Fruit fly (Drosophila melanogaster) whole organism, prepupa: ENCODE data around the gene CG8944.

Source experiments
- Blimp-1 ChIP-seq: fragments of 200-800 bp; sonication (Bioruptor generic); optimal IDR thresholded peaks from 3 replicates; lab custom pipeline; 2017; ENCODE audit warnings: missing biosample characterization, missing genetic modification characterization, mild to moderate bottlenecking, moderate library complexity, missing genetic modification reagents
- CG10631 ChIP-seq: fragments of 200-800 bp; sonication (Bioruptor generic); optimal IDR thresholded peaks from 2 replicates; lab custom pipeline; 2016; ENCODE audit warnings: missing biosample characterization, missing genetic modification characterization
- CG15336 ChIP-seq: fragments of 200-800 bp; sonication (Bioruptor generic); IDR thresholded peaks from 2 replicates; pipeline ENCODE4 v1.3.6; 2022; ENCODE audit warnings: missing biosample characterization, missing genetic modification characterization
- CG16779 ChIP-seq: fragments of 200-800 bp; sonication (Bioruptor generic); optimal IDR thresholded peaks from 3 replicates; lab custom pipeline; 2017; ENCODE audit warnings: missing biosample characterization, mild to moderate bottlenecking, missing genetic modification characterization
- CG3032 ChIP-seq: fragments of 200-800 bp; optimal IDR thresholded peaks from 2 replicates; lab custom pipeline; 2019; ENCODE audit warnings: missing biosample characterization, mild to moderate bottlenecking, missing genetic modification characterization, moderate library complexity
- CG31627 ChIP-seq: fragments of 200-800 bp; sonication (Bioruptor generic); optimal IDR thresholded peaks from 3 replicates; lab custom pipeline; 2016; ENCODE audit warnings: missing biosample characterization, missing genetic modification characterization
- CG32006 ChIP-seq: fragments of 200-800 bp; sonication (Bioruptor generic); optimal IDR thresholded peaks from 3 replicates; lab custom pipeline; 2017; ENCODE audit warnings: missing biosample characterization, mild to moderate bottlenecking, missing genetic modification characterization
- CG3919 ChIP-seq: fragments of 200-800 bp; sonication (Bioruptor generic); optimal IDR thresholded peaks from 3 replicates; lab custom pipeline; 2016; ENCODE audit warnings: missing biosample characterization, missing genetic modification characterization
- CG4318 ChIP-seq: fragments of 200-800 bp; sonication (Bioruptor generic); optimal IDR thresholded peaks from 3 replicates; lab custom pipeline; 2017; ENCODE audit warnings: missing biosample characterization, mild to moderate bottlenecking, missing genetic modification characterization
- CG6163 ChIP-seq: fragments of 200-800 bp; sonication (Bioruptor generic); IDR thresholded peaks from 3 replicates; pipeline ENCODE4 v1.3.6; 2022; ENCODE audit warnings: missing biosample characterization, missing genetic modification characterization
- CG6276 ChIP-seq: fragments of 200-800 bp; sonication (Bioruptor generic); optimal IDR thresholded peaks from 2 replicates; lab custom pipeline; 2017; ENCODE audit warnings: missing biosample characterization, mild to moderate bottlenecking, missing genetic modification characterization
- CG6808 ChIP-seq: fragments of 200-800 bp; sonication (Bioruptor generic); optimal IDR thresholded peaks from 3 replicates; lab custom pipeline; 2017; ENCODE audit warnings: missing biosample characterization, missing genetic modification characterization, mild to moderate bottlenecking, moderate library complexity, missing genetic modification reagents
- CG6854 ChIP-seq: fragments of 200-800 bp; sonication (Bioruptor generic); optimal IDR thresholded peaks from 2 replicates; lab custom pipeline; 2017; ENCODE audit warnings: missing biosample characterization, mild to moderate bottlenecking, missing genetic modification characterization
- CG8119 ChIP-seq: fragments of 200-800 bp; sonication (Bioruptor generic); IDR thresholded peaks from 3 replicates; pipeline ENCODE4 v1.3.6; 2022; ENCODE audit warnings: missing biosample characterization, missing genetic modification characterization
- CG8632 ChIP-seq: fragments of 200-800 bp; sonication (Bioruptor generic); optimal IDR thresholded peaks from 3 replicates; lab custom pipeline; 2016; ENCODE audit warnings: missing biosample characterization, missing genetic modification characterization
- CG9139 ChIP-seq: fragments of 200-800 bp; sonication (Bioruptor generic); optimal IDR thresholded peaks from 3 replicates; lab custom pipeline; 2017; ENCODE audit warnings: missing biosample characterization, mild to moderate bottlenecking, missing genetic modification characterization
- Eip75B ChIP-seq: fragments of 200-800 bp; sonication (Bioruptor generic); optimal IDR thresholded peaks from 3 replicates; lab custom pipeline; 2016; ENCODE audit warnings: missing biosample characterization, missing genetic modification characterization
- Eip78C ChIP-seq: fragments of 200-800 bp; sonication (Bioruptor generic); peaks from one replicate; lab custom pipeline; 2016; ENCODE audit warnings: missing biosample characterization, missing genetic modification characterization
- Eip93F ChIP-seq: fragments of 200-800 bp; sonication (Bioruptor generic); optimal IDR thresholded peaks from 2 replicates; lab custom pipeline; 2016; ENCODE audit warnings: missing biosample characterization, mild to moderate bottlenecking, missing genetic modification characterization
- Ets96B ChIP-seq: fragments of 200-800 bp; optimal IDR thresholded peaks from 2 replicates; lab custom pipeline; 2019; ENCODE audit warnings: missing biosample characterization, mild to moderate bottlenecking, missing genetic modification characterization, moderate library complexity
- Gug ChIP-seq: fragments of 200-800 bp; sonication (Bioruptor generic); IDR thresholded peaks from 2 replicates; pipeline ENCODE4 v1.3.6; 2022; ENCODE audit warnings: missing biosample characterization, missing genetic modification characterization
- Hr39 ChIP-seq: fragments of 200-800 bp; sonication (Bioruptor generic); optimal IDR thresholded peaks from 2 replicates; lab custom pipeline; 2016; ENCODE audit warnings: missing biosample characterization, missing genetic modification characterization
- Hr4 ChIP-seq: fragments of 200-800 bp; sonication (Bioruptor generic); optimal IDR thresholded peaks from 3 replicates; lab custom pipeline; 2016; ENCODE audit warnings: missing biosample characterization, missing genetic modification characterization
- OdsH ChIP-seq: fragments of 200-800 bp; sonication (Bioruptor generic); optimal IDR thresholded peaks from 3 replicates; lab custom pipeline; 2016; ENCODE audit warnings: missing biosample characterization, missing genetic modification characterization
- Smox ChIP-seq: fragments of 200-800 bp; sonication (Bioruptor generic); optimal IDR thresholded peaks from 3 replicates; lab custom pipeline; 2016; ENCODE audit warnings: missing biosample characterization, missing genetic modification characterization
- Sox14 ChIP-seq: fragments of 200-800 bp; sonication (Bioruptor generic); optimal IDR thresholded peaks from 3 replicates; lab custom pipeline; 2016; ENCODE audit warnings: missing biosample characterization, missing genetic modification characterization
- cyc ChIP-seq: fragments of 200-800 bp; sonication (Bioruptor generic); optimal IDR thresholded peaks from 3 replicates; lab custom pipeline; 2016; ENCODE audit warnings: missing biosample characterization, missing genetic modification characterization
- dac ChIP-seq: fragments of 200-800 bp; sonication (Bioruptor generic); optimal IDR thresholded peaks from 2 replicates; lab custom pipeline; 2017; ENCODE audit warnings: missing biosample characterization, mild to moderate bottlenecking, missing genetic modification characterization
- dsx ChIP-seq: fragments of 200-800 bp; optimal IDR thresholded peaks from 3 replicates; lab custom pipeline; 2019; ENCODE audit warnings: missing biosample characterization, mild to moderate bottlenecking, missing genetic modification characterization, moderate library complexity; ENCODE audit not compliant: poor library complexity, severe bottlenecking
- fd59A ChIP-seq: fragments of 200-800 bp; sonication (Bioruptor generic); optimal IDR thresholded peaks from 2 replicates; lab custom pipeline; 2017; ENCODE audit warnings: missing biosample characterization, mild to moderate bottlenecking, missing genetic modification characterization, missing genetic modification reagents
- fkh ChIP-seq: fragments of 200-800 bp; sonication (Bioruptor generic); optimal IDR thresholded peaks from 3 replicates; lab custom pipeline; 2017; ENCODE audit warnings: missing biosample characterization, mild to moderate bottlenecking, missing genetic modification characterization, moderate library complexity
- lz ChIP-seq: fragments of 200-800 bp; sonication (Bioruptor generic); optimal IDR thresholded peaks from 3 replicates; lab custom pipeline; 2016; ENCODE audit warnings: missing biosample characterization, missing genetic modification characterization
- pdm3 ChIP-seq: fragments of 200-800 bp; sonication (Bioruptor generic); optimal IDR thresholded peaks from 3 replicates; lab custom pipeline; 2016; ENCODE audit warnings: missing biosample characterization, missing genetic modification characterization
- salr ChIP-seq, 2 experiments: fragments of 200-800 bp; sonication (Bioruptor generic); optimal IDR thresholded peaks; 3 replicates each; lab custom pipeline; 2016 to 2018; ENCODE audit warnings: missing biosample characterization in 2 of 2, missing genetic modification characterization in 2 of 2, mild to moderate bottlenecking in 1 of 2
- svp ChIP-seq: fragments of 200-800 bp; sonication (Bioruptor generic); peaks from one replicate; lab custom pipeline; 2016; ENCODE audit warnings: missing biosample characterization, missing genetic modification characterization
- vri ChIP-seq: fragments of 200-800 bp; sonication (Bioruptor generic); optimal IDR thresholded peaks from 3 replicates; lab custom pipeline; 2016; ENCODE audit warnings: missing biosample characterization, mild to moderate bottlenecking, missing genetic modification characterization

CG8944 gene

DNA sequence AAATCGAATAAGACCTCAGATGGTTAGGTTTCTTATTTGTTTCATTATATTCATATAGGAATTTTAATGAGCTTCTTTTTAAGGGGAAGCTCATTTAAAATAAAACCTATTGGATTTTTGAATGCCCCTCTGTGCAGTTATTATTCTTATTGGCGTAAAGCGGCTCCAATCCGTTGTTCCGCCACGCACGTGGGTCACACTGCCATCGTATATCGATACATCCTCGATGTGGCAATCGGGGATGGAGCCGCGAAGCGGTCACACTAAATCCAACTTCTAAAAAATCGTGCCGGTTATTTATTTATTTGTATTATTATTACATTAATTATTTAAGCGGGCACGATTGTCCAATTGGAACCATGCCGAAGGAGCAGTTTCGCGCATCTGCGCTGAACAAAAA lies 16.7 kb upstream of the CG8944 start, which contains the start of gene Polr3A:
TSS of gene Polr3A (plus strand) at position 234 of the 400 bp plus-strand sequence.
- TF ChIP-seq CG6276 (GFP tag; lab: Kevin White, UChicago) = no peak
- no peak for TF ChIP-seq CG6163 (GFP tag; lab: Robert Waterston, UW)
- TF ChIP-seq CG15336 = no peak
- no peak for TF ChIP-seq CG10631 (GFP tag; lab: Kevin White, UChicago)
- TF ChIP-seq CG8632 (GFP tag; lab: Kevin White, UChicago) = no peak

DNA sequence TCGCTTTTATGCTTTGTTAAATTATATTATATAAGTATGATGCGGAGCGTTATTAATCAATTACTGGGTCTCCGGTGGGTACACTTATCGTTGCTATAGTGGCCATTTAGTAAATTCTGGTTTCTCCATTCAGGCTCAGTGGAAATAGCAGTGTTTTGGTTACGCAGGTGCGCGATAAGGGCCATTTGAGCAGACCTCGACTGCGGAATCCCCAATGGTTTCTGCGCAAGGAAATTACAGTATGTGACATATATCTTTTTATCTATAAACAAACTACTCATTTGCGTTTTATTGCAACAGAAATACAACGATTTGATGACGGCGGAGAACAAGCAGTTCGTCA lies 15.2 kb upstream of the CG8944 start:
- TF ChIP-seq Eip75B (GFP tag; lab: Kevin White, UChicago) = no peak
- no peak for TF ChIP-seq svp (GFP tag; lab: Kevin White, UChicago)
- no peak for TF ChIP-seq CG6808
- TF ChIP-seq Sox14 (GFP tag; lab: Kevin White, UChicago) = no peak
- no peak for TF ChIP-seq Smox (GFP tag; lab: Kevin White, UChicago)
- TF ChIP-seq salr (GFP tag; optimal IDR thresholded peaks at IDR 0.05; lab: Kevin White, UChicago) = no peak
- no peak for TF ChIP-seq CG6854 (GFP tag; lab: Kevin White, UChicago)
- TF ChIP-seq Hr4 (GFP tag; lab: Kevin White, UChicago) = no peak
- TF ChIP-seq CG16779 (tag; lab: Kevin White, UChicago) = no peak
- TF ChIP-seq CG4318 (GFP tag; lab: Kevin White, UChicago) = no peak
- no peak for TF ChIP-seq CG31627 (GFP tag; lab: Kevin White, UChicago)
- TF ChIP-seq CG9139 (GFP tag; lab: Kevin White, UChicago) = no peak
- TF ChIP-seq CG32006 (GFP tag; lab: Kevin White, UChicago) = no peak
- TF ChIP-seq CG8632 (GFP tag; lab: Kevin White, UChicago) = no peak
- TF ChIP-seq Gug (GFP tag; lab: Robert Waterston, UW) = no peak

DNA sequence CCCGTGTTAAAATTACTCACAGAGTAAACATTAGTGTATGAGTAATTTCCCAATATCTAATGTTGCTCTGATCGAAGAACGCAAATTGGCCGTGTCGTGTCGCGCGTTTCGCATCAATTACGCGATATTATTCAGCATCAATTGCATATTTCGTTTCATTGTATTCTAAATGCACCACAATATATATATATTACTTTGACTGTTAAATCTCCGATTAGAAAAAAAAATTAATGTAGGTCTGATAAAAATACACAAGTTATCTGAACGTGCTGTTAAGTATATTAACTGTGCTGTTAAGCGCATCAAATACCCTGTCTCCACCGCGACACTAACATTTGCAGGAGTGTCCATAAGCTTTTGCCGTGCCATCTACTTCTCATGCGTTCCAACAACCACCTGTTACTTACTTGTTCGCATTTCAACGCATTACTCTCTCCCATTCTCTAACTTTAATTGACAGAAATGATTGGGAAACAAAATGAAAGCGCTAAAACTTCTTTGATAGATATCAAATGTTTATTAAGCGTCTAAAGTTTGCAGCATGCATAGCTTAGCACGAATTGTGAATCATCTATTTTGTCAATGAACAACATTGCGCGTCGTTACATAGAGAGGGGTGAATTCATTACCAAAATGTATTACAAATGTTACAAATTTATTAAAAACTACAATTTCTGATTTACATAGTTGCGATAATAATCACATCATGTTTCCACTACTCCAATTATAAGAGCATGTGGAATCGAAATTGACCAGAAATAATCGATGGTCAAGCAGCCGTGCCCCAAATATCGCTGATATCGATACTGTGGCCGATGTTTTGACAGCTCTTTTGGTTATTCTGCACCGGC lies 14.6 kb upstream of the CG8944 start, which contains the start of the genes Graf and mRpL3:
TSS of gene Graf (minus strand) at position 287 of the 851 bp plus-strand sequence.
TSS of gene mRpL3 (plus strand) at position 802 of the 851 bp plus-strand sequence.
- TF ChIP-seq lz (GFP tag; lab: Kevin White, UChicago) (peak; percentile 3), CG10631 (GFP tag; lab: Kevin White, UChicago) (no peak), Eip78C (GFP tag; lab: Kevin White, UChicago) (peak; percentile 53), Hr39 (GFP tag; lab: Kevin White, UChicago) (no peak), cyc (GFP tag; lab: Kevin White, UChicago) (peak; percentile 21), fkh (peak; percentile 36)

DNA sequence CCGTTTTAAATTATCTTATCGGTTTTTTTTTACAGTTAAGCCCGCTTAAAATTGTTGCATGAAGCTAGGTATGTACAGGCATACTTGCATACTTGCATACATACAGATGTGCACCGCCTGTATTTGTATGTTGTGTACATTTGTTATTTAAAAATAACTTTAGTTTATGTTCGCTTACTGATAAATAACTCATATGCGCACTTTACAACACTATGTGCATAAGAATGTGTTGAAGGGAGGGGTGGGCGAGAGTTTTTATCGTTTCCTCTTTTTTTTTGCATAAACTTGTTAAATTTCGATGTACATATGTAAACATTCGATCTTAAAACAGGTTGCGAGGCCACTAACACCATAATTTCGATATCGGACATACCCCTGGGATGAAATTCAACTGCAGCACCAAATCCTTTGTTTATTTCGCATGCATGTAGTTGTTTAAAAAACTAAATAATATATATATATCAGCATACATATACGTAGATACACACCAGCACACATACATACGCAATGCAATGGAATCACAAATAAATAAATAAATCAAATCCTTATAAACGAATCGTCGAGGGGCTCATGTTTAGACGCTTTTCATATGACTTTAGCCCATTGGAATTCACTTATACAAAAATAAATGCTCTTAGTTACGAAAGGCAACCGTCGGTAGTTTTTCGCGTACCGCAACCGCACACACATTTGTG lies 13.9 kb upstream of the CG8944 start:
- TF ChIP-seq CG8632 (GFP tag; lab: Kevin White, UChicago) (no peak), CG31627 (GFP tag; lab: Kevin White, UChicago) (no peak), Gug (GFP tag; lab: Robert Waterston, UW) (no peak), CG4318 (GFP tag; lab: Kevin White, UChicago) (no peak), pdm3 (GFP tag; lab: Kevin White, UChicago) (no peak), Ets96B (tag; lab: Kevin White, UChicago) (no peak)

DNA sequence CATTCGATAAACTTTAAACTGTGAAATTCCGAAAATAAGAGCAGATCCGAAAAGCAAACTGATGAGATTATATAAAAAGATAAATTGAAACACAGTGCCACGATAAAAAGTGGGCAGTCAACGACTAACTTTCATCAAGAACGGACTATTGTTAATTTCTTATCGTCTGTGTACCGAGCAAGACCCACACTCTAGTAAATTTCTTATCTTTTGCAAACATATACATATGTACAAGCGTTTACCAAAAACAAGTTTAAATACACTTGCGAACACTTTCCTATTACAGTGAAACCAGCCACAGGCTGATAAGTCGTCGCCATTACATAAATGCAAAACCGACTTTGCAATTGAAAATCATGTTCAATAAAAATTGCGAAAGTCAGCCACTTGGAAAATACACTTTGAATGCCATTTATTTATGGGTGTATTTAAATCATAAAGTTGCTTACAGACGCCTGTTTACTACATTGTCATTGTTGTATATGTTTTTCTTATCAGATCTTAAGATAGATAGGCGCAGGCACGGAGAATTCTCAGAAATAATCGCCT lies 12.7 kb upstream of the CG8944 start:
- TF ChIP-seq fkh (peak; percentile 50), vri (GFP tag; lab: Kevin White, UChicago) (peak; percentile 37), Gug (GFP tag; lab: Robert Waterston, UW) (no peak), Eip78C (GFP tag; lab: Kevin White, UChicago) (peak; percentile 20)

DNA sequence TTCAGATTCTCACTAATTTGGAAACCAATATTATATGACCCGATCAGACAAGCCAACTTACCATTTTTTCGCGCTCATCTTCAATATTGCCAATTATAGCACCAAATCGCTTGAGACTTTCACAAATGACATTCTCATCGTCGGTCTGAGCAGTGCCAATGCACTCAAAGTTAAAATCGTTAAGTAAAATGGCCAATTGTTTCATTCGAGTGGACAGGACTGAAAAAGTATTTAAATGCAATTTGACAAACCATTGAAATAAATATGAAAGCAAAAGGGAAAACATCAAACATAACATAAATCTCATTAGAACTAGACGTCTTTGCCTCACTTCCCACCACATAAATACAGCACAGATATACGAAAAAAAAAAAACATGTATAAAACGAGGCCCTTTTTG lies 10.0 kb upstream of the CG8944 start, which contains the start of gene CG8260:
TSS of gene CG8260 (plus strand) at position 301 of the 400 bp plus-strand sequence.
- TF ChIP-seq cyc (GFP tag; lab: Kevin White, UChicago) (no peak), CG9139 (GFP tag; lab: Kevin White, UChicago) (no peak), dsx (GFP tag; lab: Kevin White, UChicago) (no peak), Blimp-1 (no peak), Eip93F (GFP tag; lab: Kevin White, UChicago) (no peak), Gug (GFP tag; lab: Robert Waterston, UW) (no peak), fd59A (GFP tag; lab: Kevin White, UChicago) (no peak), CG8119 (GFP tag; lab: Robert Waterston, UW) (no peak), CG3032 (tag; lab: Kevin White, UChicago) (no peak), CG8632 (GFP tag; lab: Kevin White, UChicago) (no peak), OdsH (GFP tag; lab: Kevin White, UChicago) (no peak), salr (GFP tag; optimal IDR thresholded peaks at IDR 0.05; lab: Kevin White, UChicago) (no peak), CG31627 (GFP tag; lab: Kevin White, UChicago) (no peak), CG3919 (GFP tag; lab: Kevin White, UChicago) (no peak), dac (GFP tag; lab: Kevin White, UChicago) (no peak), CG15336 (no peak), pdm3 (GFP tag; lab: Kevin White, UChicago) (no peak), Eip75B (GFP tag; lab: Kevin White, UChicago) (no peak)
